Fruit fly (Drosophila melanogaster) whole organism, embryonic: ENCODE measurements around the gene CG6040.

ENCODE experiments used
- Asciz ChIP-seq: fragments of 200-800 bp; sonication (Bioruptor generic); optimal IDR thresholded peaks from 2 replicates; lab custom pipeline; 2017; ENCODE audit warnings: missing biosample characterization, mild to moderate bottlenecking, missing genetic modification characterization, missing genetic modification reagents
- B-H2 ChIP-seq: fragments of 200-800 bp; sonication (Bioruptor generic); optimal IDR thresholded peaks from 2 replicates; lab custom pipeline; 2018; ENCODE audit warnings: missing biosample characterization, mild to moderate bottlenecking, missing genetic modification characterization
- CG10431 ChIP-seq: fragments of 200-800 bp; sonication (Bioruptor generic); optimal IDR thresholded peaks from 3 replicates; lab custom pipeline; 2018; ENCODE audit warnings: missing biosample characterization, mild to moderate bottlenecking, missing genetic modification characterization
- CG10543 ChIP-seq: fragments of 200-800 bp; sonication (Bioruptor generic); optimal IDR thresholded peaks from 3 replicates; lab custom pipeline; 2017; ENCODE audit warnings: missing biosample characterization, mild to moderate bottlenecking, missing genetic modification characterization, moderate library complexity
- CG11504 ChIP-seq: fragments of 200-800 bp; sonication (Bioruptor generic); optimal IDR thresholded peaks from 3 replicates; lab custom pipeline; 2019; ENCODE audit warnings: missing biosample characterization, mild to moderate bottlenecking, missing genetic modification characterization, moderate library complexity
- CG12155 ChIP-seq: fragments of 200-800 bp; sonication (Bioruptor generic); optimal IDR thresholded peaks from 3 replicates; lab custom pipeline; 2016; ENCODE audit warnings: missing biosample characterization, missing genetic modification characterization
- CG13624 ChIP-seq: fragments of 200-800 bp; sonication (Bioruptor generic); optimal IDR thresholded peaks from 2 replicates; lab custom pipeline; 2016; ENCODE audit warnings: missing biosample characterization, missing genetic modification characterization
- CG14667 ChIP-seq: fragments of 200-800 bp; sonication (Bioruptor generic); IDR thresholded peaks from 2 replicates; pipeline ENCODE4 v1.3.6; 2022; ENCODE audit warnings: missing biosample characterization, missing genetic modification characterization
- CG17359 ChIP-seq: fragments of 200-800 bp; sonication (Bioruptor generic); optimal IDR thresholded peaks from 3 replicates; lab custom pipeline; 2018; ENCODE audit warnings: missing biosample characterization, mild to moderate bottlenecking, missing genetic modification characterization, moderate library complexity
- CG17568 ChIP-seq: fragments of 200-800 bp; sonication (Bioruptor generic); optimal IDR thresholded peaks from 2 replicates; lab custom pipeline; 2018; ENCODE audit warnings: missing biosample characterization, mild to moderate bottlenecking, missing genetic modification characterization, moderate library complexity
- CG30403 ChIP-seq: fragments of 200-800 bp; sonication (Bioruptor generic); optimal IDR thresholded peaks from 3 replicates; lab custom pipeline; 2016; ENCODE audit warnings: missing biosample characterization, missing genetic modification characterization
- CG32767 ChIP-seq: fragments of 200-800 bp; sonication (Bioruptor generic); IDR thresholded peaks from 2 replicates; pipeline ENCODE4 v1.3.6; 2022; ENCODE audit warnings: missing biosample characterization, missing genetic modification characterization
- CG42726 ChIP-seq: fragments of 200-800 bp; sonication (Bioruptor generic); IDR thresholded peaks from 2 replicates; pipeline ENCODE4 v1.3.6; 2022; ENCODE audit warnings: missing biosample characterization, missing genetic modification characterization; ENCODE audit not compliant: partially characterized antibody
- CG4360 ChIP-seq: fragments of 200-800 bp; sonication (Bioruptor generic); IDR thresholded peaks from 2 replicates; pipeline ENCODE4 v1.3.6; 2022; ENCODE audit warnings: missing biosample characterization, missing genetic modification characterization
- CG6765 ChIP-seq: fragments of 200-800 bp; sonication (Bioruptor generic); optimal IDR thresholded peaks from 3 replicates; lab custom pipeline; 2017; ENCODE audit warnings: missing biosample characterization, mild to moderate bottlenecking, missing genetic modification characterization
- CG6791 ChIP-seq: fragments of 200-800 bp; sonication (Bioruptor generic); IDR thresholded peaks from 3 replicates; pipeline ENCODE4 v1.3.6; 2022; ENCODE audit warnings: missing biosample characterization, missing genetic modification characterization; ENCODE audit not compliant: partially characterized antibody
- CG8089 ChIP-seq: fragments of 200-800 bp; sonication (Bioruptor generic); optimal IDR thresholded peaks from 3 replicates; lab custom pipeline; 2016; ENCODE audit warnings: missing biosample characterization, missing genetic modification characterization
- CG9437 ChIP-seq: fragments of 200-800 bp; sonication (Bioruptor generic); optimal IDR thresholded peaks from 2 replicates; lab custom pipeline; 2018; ENCODE audit warnings: missing biosample characterization, mild to moderate bottlenecking, missing genetic modification characterization
- Doc3 ChIP-seq: fragments of 200-800 bp; sonication (Bioruptor generic); IDR thresholded peaks from 3 replicates; pipeline ENCODE4 v1.3.6; 2022; ENCODE audit warnings: missing biosample characterization, missing genetic modification characterization; ENCODE audit not compliant: partially characterized antibody
- Dp ChIP-seq: fragments of 200-800 bp; sonication (Bioruptor generic); optimal IDR thresholded peaks from 2 replicates; lab custom pipeline; 2018; ENCODE audit warnings: missing biosample characterization, mild to moderate bottlenecking, missing genetic modification characterization, moderate library complexity
- E2f2 ChIP-seq: fragments of 200-800 bp; sonication (Bioruptor generic); IDR thresholded peaks from 2 replicates; pipeline ENCODE4 v1.3.6; 2022; ENCODE audit warnings: missing biosample characterization, missing genetic modification characterization
- Hand ChIP-seq: fragments of 200-800 bp; sonication (Bioruptor generic); optimal IDR thresholded peaks from 2 replicates; lab custom pipeline; 2017; ENCODE audit warnings: mild to moderate bottlenecking, missing biosample characterization, missing genetic modification reagents, missing genetic modification characterization
- Hmx ChIP-seq: fragments of 200-800 bp; sonication (Bioruptor generic); optimal IDR thresholded peaks from 2 replicates; lab custom pipeline; 2016; ENCODE audit warnings: missing biosample characterization, missing genetic modification characterization
- MTF-1 ChIP-seq: fragments of 200-800 bp; sonication (Bioruptor generic); optimal IDR thresholded peaks from 2 replicates; lab custom pipeline; 2018; ENCODE audit warnings: missing biosample characterization, mild to moderate bottlenecking, missing genetic modification characterization, borderline replicate concordance
- Mes4 ChIP-seq: fragments of 200-800 bp; sonication (Bioruptor generic); optimal IDR thresholded peaks from 2 replicates; lab custom pipeline; 2016; ENCODE audit warnings: missing biosample characterization, missing genetic modification characterization
- Rfx ChIP-seq: fragments of 200-800 bp; sonication (Bioruptor generic); IDR thresholded peaks from 2 replicates; pipeline ENCODE4 v1.3.6; 2022; ENCODE audit warnings: missing biosample characterization, missing genetic modification characterization
- Sin3A ChIP-seq: fragments of >200 bp; optimal IDR thresholded peaks from 2 replicates; lab custom pipeline; 2018
- Six4 ChIP-seq: fragments of 200-800 bp; sonication (Bioruptor generic); optimal IDR thresholded peaks from 2 replicates; lab custom pipeline; 2016; ENCODE audit warnings: missing biosample characterization, missing genetic modification characterization
- Ssrp ChIP-seq: fragments of 200-800 bp; sonication (Bioruptor generic); optimal IDR thresholded peaks from 2 replicates; lab custom pipeline; 2018; ENCODE audit warnings: missing biosample characterization, mild to moderate bottlenecking, missing genetic modification characterization, moderate library complexity
- ara ChIP-seq: fragments of 200-800 bp; sonication (Bioruptor generic); IDR thresholded peaks from 2 replicates; pipeline ENCODE4 v1.3.6; 2022; ENCODE audit warnings: missing biosample characterization, missing genetic modification characterization
- bcd ChIP-seq: fragments of 200-800 bp; sonication (Bioruptor generic); optimal IDR thresholded peaks from 2 replicates; lab custom pipeline; 2017; ENCODE audit warnings: missing biosample characterization, mild to moderate bottlenecking, missing genetic modification characterization
- bsh ChIP-seq, 2 experiments: fragments of 200-800 bp; sonication (Bioruptor generic); optimal IDR thresholded peaks; 2 replicates each; lab custom pipeline; 2017 to 2018; ENCODE audit warnings: mild to moderate bottlenecking in 2 of 2, missing biosample characterization in 2 of 2, missing genetic modification characterization in 2 of 2, moderate library complexity in 1 of 2
- chif ChIP-seq, 2 experiments: fragments of 200-800 bp; sonication (Bioruptor generic); optimal IDR thresholded peaks; 3 replicates each; lab custom pipeline; 2016; ENCODE audit warnings: missing biosample characterization in 2 of 2, missing genetic modification characterization in 2 of 2
- crol ChIP-seq: fragments of 200-800 bp; sonication (Bioruptor generic); IDR thresholded peaks from 2 replicates; pipeline ENCODE4 v1.3.6; 2022; ENCODE audit warnings: missing biosample characterization, missing genetic modification characterization
- ftz-f1 ChIP-seq: fragments of 200-800 bp; sonication (Bioruptor generic); optimal IDR thresholded peaks from 2 replicates; lab custom pipeline; 2016; ENCODE audit warnings: missing biosample characterization, missing genetic modification characterization
- hb ChIP-seq: fragments of 200-800 bp; sonication (Bioruptor generic); IDR thresholded peaks from 3 replicates; pipeline ENCODE4 v1.3.6; 2022; ENCODE audit warnings: missing biosample characterization, missing genetic modification characterization; ENCODE audit not compliant: partially characterized antibody
- her ChIP-seq: fragments of 200-800 bp; sonication (Bioruptor generic); optimal IDR thresholded peaks from 2 replicates; lab custom pipeline; 2016; ENCODE audit warnings: missing biosample characterization, missing genetic modification characterization
- ind ChIP-seq: fragments of 200-800 bp; sonication (Bioruptor generic); optimal IDR thresholded peaks from 3 replicates; lab custom pipeline; 2016; ENCODE audit warnings: missing biosample characterization, missing genetic modification characterization
- jumu ChIP-seq: fragments of 200-800 bp; sonication (Bioruptor generic); optimal IDR thresholded peaks from 3 replicates; lab custom pipeline; 2016; ENCODE audit warnings: missing biosample characterization, missing genetic modification characterization
- lbe ChIP-seq: fragments of 200-800 bp; sonication (Bioruptor generic); optimal IDR thresholded peaks from 2 replicates; lab custom pipeline; 2016; ENCODE audit warnings: missing biosample characterization, mild to moderate bottlenecking, missing genetic modification characterization
- lola ChIP-seq, 3 experiments: fragments of >200 bp in 2 of 3; fragments of 200-800 bp in 1 of 3; sonication (Bioruptor generic) in 1 of 3; optimal IDR thresholded peaks; 2 replicates each; lab custom pipeline; 2017 to 2019; ENCODE audit warnings: missing biosample characterization in 3 of 3, missing genetic modification characterization in 3 of 3, mild to moderate bottlenecking in 1 of 3, moderate library complexity in 1 of 3
- nerfin-2 ChIP-seq: fragments of 200-800 bp; sonication (Bioruptor generic); IDR thresholded peaks from 2 replicates; pipeline ENCODE4 v1.3.6; 2022; ENCODE audit warnings: missing biosample characterization, missing genetic modification characterization; ENCODE audit not compliant: partially characterized antibody
- nmo ChIP-seq: fragments of 200-800 bp; sonication (Bioruptor generic); optimal IDR thresholded peaks from 2 replicates; lab custom pipeline; 2018; ENCODE audit warnings: missing biosample characterization, mild to moderate bottlenecking, missing genetic modification characterization, moderate library complexity
- slbo ChIP-seq: fragments of 200-800 bp; sonication (Bioruptor generic); IDR thresholded peaks from 2 replicates; pipeline ENCODE4 v1.3.6; 2022; ENCODE audit warnings: missing biosample characterization, missing genetic modification characterization
- slou ChIP-seq: fragments of 200-800 bp; sonication (Bioruptor generic); optimal IDR thresholded peaks from 3 replicates; lab custom pipeline; 2016; ENCODE audit warnings: missing biosample characterization, missing genetic modification characterization
- so ChIP-seq: fragments of 200-800 bp; sonication (Bioruptor generic); IDR thresholded peaks from 3 replicates; pipeline ENCODE4 v1.3.6; 2022; ENCODE audit warnings: missing biosample characterization, missing genetic modification characterization
- sr ChIP-seq: fragments of 200-800 bp; sonication (Bioruptor generic); IDR thresholded peaks from 3 replicates; pipeline ENCODE4 v1.3.6; 2022; ENCODE audit warnings: missing biosample characterization, missing genetic modification characterization
- tgo ChIP-seq: fragments of 200-800 bp; sonication (Bioruptor generic); IDR thresholded peaks from 3 replicates; pipeline ENCODE4 v1.3.6; 2022; ENCODE audit warnings: missing biosample characterization, missing genetic modification characterization
- unc-4 ChIP-seq: fragments of 200-800 bp; sonication (Bioruptor generic); IDR thresholded peaks from 2 replicates; pipeline ENCODE4 v1.3.6; 2022; ENCODE audit warnings: missing biosample characterization, missing genetic modification characterization; ENCODE audit not compliant: partially characterized antibody
- vnd ChIP-seq: fragments of 200-800 bp; sonication (Bioruptor generic); IDR thresholded peaks from 3 replicates; pipeline ENCODE4 v1.3.6; 2022; ENCODE audit warnings: missing biosample characterization, missing genetic modification characterization; ENCODE audit not compliant: partially characterized antibody

Gene CG6040

DNA sequence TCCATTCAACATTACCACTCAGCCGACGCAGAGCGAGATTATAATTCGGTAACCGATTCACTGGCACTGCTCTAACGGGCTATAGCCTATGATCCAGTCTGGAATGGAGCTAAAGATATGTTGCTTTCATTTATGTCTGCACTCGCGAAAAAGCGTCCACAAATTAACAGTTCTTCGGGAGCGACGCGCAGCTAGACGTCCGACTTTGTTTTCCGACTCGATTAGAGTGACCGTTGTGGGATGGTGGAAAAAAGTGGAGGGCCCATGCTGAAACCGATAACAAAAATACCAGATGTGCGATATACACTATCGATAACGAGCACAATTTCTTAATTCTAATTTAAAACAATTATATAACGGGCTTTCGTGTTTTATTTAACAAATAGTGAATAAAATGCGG, 2.7 kb upstream of the CG6040 start, which contains the start of gene cdi (continued):
- TF ChIP-seq CG13624 (peak; percentile 16), CG12155 (GFP tag; lab: Kevin White, UChicago) (no peak), Sin3A (lab: Kevin White, UChicago) (peak; percentile 7), ftz-f1 (peak; percentile 11), CG30403 (no peak), CG11504 (peak; percentile 25), chif (GFP tag; optimal IDR thresholded peaks at IDR 0.05; lab: Kevin White, UChicago) (no peak), Doc3 (peak; percentile 77), vnd (GFP tag; lab: Robert Waterston, UW) (peak; percentile 59), E2f2 (peak; percentile 26; the same call in 1 of the 2 replicates), ara (GFP tag; lab: Robert Waterston, UW) (no peak), CG42726 (peak; percentile 62; the same call in 1 of the 2 replicates), sr (GFP tag; lab: Robert Waterston, UW) (0 out of 3 replicates have a peak, but pooled peaks have one; percentile 18), CG4360 (GFP tag; lab: Robert Waterston, UW) (no peak), slou (GFP tag; lab: Kevin White, UChicago) (no peak), nerfin-2 (GFP tag; lab: Robert Waterston, UW) (peak; percentile 57; the same call in 1 of the 2 replicates), Dp (GFP tag; lab: Kevin White, UChicago) (peak; percentile 3), CG17359 (tag; lab: Kevin White, UChicago) (no peak), lola (GFP tag; optimal IDR thresholded peaks at IDR 0.05; lab: Kevin White, UChicago) (no peak), Ssrp (tag; lab: Kevin White, UChicago) (no peak), Hmx (GFP tag; lab: Kevin White, UChicago) (no peak), crol (GFP tag; lab: Robert Waterston, UW) (no peak), Six4 (GFP tag; lab: Kevin White, UChicago) (no peak), bcd (no peak), nmo (GFP tag; lab: Kevin White, UChicago) (peak; percentile 15), MTF-1 (GFP tag; lab: Kevin White, UChicago) (peak; percentile 33), CG8089 (GFP tag; lab: Kevin White, UChicago) (no peak), CG10431 (GFP tag; lab: Kevin White, UChicago) (peak; percentile 72), jumu (no peak), Mes4 (GFP tag; lab: Kevin White, UChicago) (peak; percentile 17), CG32767 (peak; percentile 37; the same call in 1 of the 2 replicates), so (no peak), unc-4 (GFP tag; lab: Robert Waterston, UW) (peak; percentile 75), hb (GFP tag; lab: Robert Waterston, UW) (peak; percentile 61; the same call in 1 of the 3 replicates), tgo (peak; percentile 29; the same call in 1 of the 3 replicates), CG6791 (GFP tag; lab: Robert Waterston, UW) (peak; percentile 77), slbo (GFP tag; lab: Robert Waterston, UW) (peak; percentile 11; the same call in 1 of the 2 replicates), ind (no peak), CG10543 (GFP tag; lab: Kevin White, UChicago) (peak; percentile 55), CG17568 (GFP tag; lab: Kevin White, UChicago) (peak; percentile 18), B-H2 (GFP tag; lab: Kevin White, UChicago) (peak; percentile 43), CG14667 (GFP tag; lab: Robert Waterston, UW) (no peak), lbe (no peak), her (GFP tag; lab: Kevin White, UChicago) (no peak), Asciz (GFP tag; lab: Kevin White, UChicago) (no peak), bsh (GFP tag; optimal IDR thresholded peaks at IDR 0.05; lab: Kevin White, UChicago) (no peak), Rfx (GFP tag; lab: Robert Waterston, UW) (peak; percentile 55; the same call in 1 of the 2 replicates), CG6765 (GFP tag; lab: Kevin White, UChicago) (no peak), CG9437 (no peak), Hand (no peak)
